Worm (Caenorhabditis elegans) whole organism, L3 larva: ENCODE results near the gene set-3.
A peak's percentile ranks its signal among the peaks of the same experiment; 100 is the strongest.

ENCODE experiments used
- R02D3.7 ChIP-seq: fragments of 150-350 bp; optimal IDR thresholded peaks from 2 replicates; lab custom pipeline; 2014; ENCODE audit warnings: missing biosample characterization, missing genetic modification characterization
- ZK546.5 ChIP-seq: sonication (generic microtip); optimal IDR thresholded peaks from 2 replicates; lab custom pipeline; 2017; ENCODE audit warnings: missing biosample characterization, missing genetic modification characterization
- aly-2 ChIP-seq: fragments of 150-350 bp; optimal IDR thresholded peaks from 2 replicates; lab custom pipeline; 2014; ENCODE audit warnings: missing biosample characterization, missing genetic modification characterization
- ama-1 ChIP-seq: fragments of 150-350 bp; optimal IDR thresholded peaks from 2 replicates; lab custom pipeline; 2018
- ceh-28 ChIP-seq: fragments of 150-350 bp; optimal IDR thresholded peaks from 2 replicates; lab custom pipeline; 2014; ENCODE audit warnings: missing biosample characterization, missing genetic modification reagents, missing genetic modification characterization
- ceh-9 ChIP-seq: sonication (generic microtip); optimal IDR thresholded peaks from 2 replicates; lab custom pipeline; 2018; ENCODE audit warnings: missing biosample characterization, missing genetic modification characterization
- daf-12 ChIP-seq: fragments of 150-350 bp; optimal IDR thresholded peaks from 2 replicates; lab custom pipeline; 2014; ENCODE audit warnings: missing biosample characterization, missing genetic modification reagents, missing genetic modification characterization
- egl-27 ChIP-seq: sonication (generic microtip); optimal IDR thresholded peaks from 4 replicates; lab custom pipeline; 2017; ENCODE audit warnings: missing biosample characterization, missing genetic modification reagents, missing genetic modification characterization
- egl-5 ChIP-seq: fragments of 150-350 bp; optimal IDR thresholded peaks from 2 replicates; lab custom pipeline; 2017; ENCODE audit warnings: missing biosample characterization, missing genetic modification reagents, missing genetic modification characterization, inconsistent platforms
- elt-2 ChIP-seq: sonication (generic microtip); optimal IDR thresholded peaks from 2 replicates; lab custom pipeline; 2016; ENCODE audit warnings: missing genetic modification reagents, mild to moderate bottlenecking, missing genetic modification characterization, missing compliant biosample characterization
- elt-3 ChIP-seq, 3 experiments: fragments of 150-350 bp in 1 of 3; sonication (generic microtip) in 2 of 3; optimal IDR thresholded peaks; 2 replicates in 2 of 3; 4 replicates in 1 of 3; lab custom pipeline; 2014 to 2017; ENCODE audit warnings: missing biosample characterization in 3 of 3, missing genetic modification characterization in 3 of 3
- eor-1 ChIP-seq, 2 experiments: fragments of 150-350 bp; optimal IDR thresholded peaks; 2 replicates each; lab custom pipeline; 2014 to 2018; ENCODE audit warnings: missing biosample characterization in 2 of 2, missing genetic modification characterization in 2 of 2
- fkh-10 ChIP-seq: sonication (generic microtip); optimal IDR thresholded peaks from 2 replicates; lab custom pipeline; 2017; ENCODE audit warnings: missing biosample characterization, missing genetic modification reagents, missing genetic modification characterization
- fkh-2 ChIP-seq: fragments of 150-350 bp; optimal IDR thresholded peaks from 2 replicates; lab custom pipeline; 2014; ENCODE audit warnings: missing biosample characterization, missing genetic modification reagents, missing genetic modification characterization
- fos-1 ChIP-seq: fragments of 150-350 bp; optimal IDR thresholded peaks from 2 replicates; lab custom pipeline; 2014; ENCODE audit warnings: missing biosample characterization, missing genetic modification characterization
- hmg-11 ChIP-seq: sonication (generic microtip); optimal IDR thresholded peaks from 2 replicates; lab custom pipeline; 2016; ENCODE audit warnings: missing genetic modification characterization, missing compliant biosample characterization
- jun-1 ChIP-seq: fragments of 150-350 bp; optimal IDR thresholded peaks from 2 replicates; lab custom pipeline; 2014; ENCODE audit warnings: missing biosample characterization, missing genetic modification reagents, missing genetic modification characterization
- lin-39 ChIP-seq: fragments of 150-350 bp; optimal IDR thresholded peaks from 2 replicates; lab custom pipeline; 2018; ENCODE audit warnings: missing biosample characterization, missing genetic modification reagents, missing genetic modification characterization
- lsy-12 ChIP-seq: sonication (generic microtip); optimal IDR thresholded peaks from 2 replicates; lab custom pipeline; 2016; ENCODE audit warnings: mild to moderate bottlenecking, missing genetic modification characterization, missing compliant biosample characterization
- mdl-1 ChIP-seq: fragments of 150-350 bp; optimal IDR thresholded peaks from 2 replicates; lab custom pipeline; 2014; ENCODE audit warnings: missing biosample characterization, missing genetic modification characterization
- mml-1 ChIP-seq: fragments of 150-350 bp; sonication (generic microtip); optimal IDR thresholded peaks from 3 replicates; lab custom pipeline; 2014; ENCODE audit warnings: missing biosample characterization, missing genetic modification characterization
- nfya-1 ChIP-seq: sonication (generic microtip); optimal IDR thresholded peaks from 2 replicates; lab custom pipeline; 2017; ENCODE audit warnings: missing genetic modification characterization, mild to moderate bottlenecking, missing compliant biosample characterization, antibody characterized with exemption, moderate library complexity; ENCODE audit not compliant: insufficient read depth
- nhr-11 ChIP-seq: fragments of 150-350 bp; optimal IDR thresholded peaks from 2 replicates; lab custom pipeline; 2014; ENCODE audit warnings: missing biosample characterization, missing genetic modification characterization
- nhr-23 ChIP-seq: fragments of 150-350 bp; optimal IDR thresholded peaks from 2 replicates; lab custom pipeline; 2014; ENCODE audit warnings: missing biosample characterization, missing genetic modification reagents, missing genetic modification characterization
- nhr-237 ChIP-seq: fragments of 150-350 bp; optimal IDR thresholded peaks from 2 replicates; lab custom pipeline; 2014; ENCODE audit warnings: missing biosample characterization, missing genetic modification characterization
- nhr-25 ChIP-seq: sonication (generic microtip); optimal IDR thresholded peaks from 2 replicates; lab custom pipeline; 2017; ENCODE audit warnings: missing biosample characterization, missing genetic modification characterization
- nhr-28 ChIP-seq: fragments of 150-350 bp; optimal IDR thresholded peaks from 2 replicates; lab custom pipeline; 2014; ENCODE audit warnings: missing biosample characterization, missing genetic modification characterization
- nhr-43 ChIP-seq: sonication (generic microtip); optimal IDR thresholded peaks from 2 replicates; lab custom pipeline; 2016; ENCODE audit warnings: mild to moderate bottlenecking, missing genetic modification characterization, missing compliant biosample characterization; ENCODE audit not compliant: poor library complexity, severe bottlenecking
- nhr-67 ChIP-seq: fragments of 150-350 bp; optimal IDR thresholded peaks from 2 replicates; lab custom pipeline; 2014; ENCODE audit warnings: missing biosample characterization, missing genetic modification characterization
- nhr-76 ChIP-seq: fragments of 150-350 bp; sonication (generic microtip); optimal IDR thresholded peaks from 5 replicates; lab custom pipeline; 2014; ENCODE audit warnings: missing biosample characterization, missing genetic modification characterization
- nhr-77 ChIP-seq: fragments of 150-350 bp; optimal IDR thresholded peaks from 2 replicates; lab custom pipeline; 2014; ENCODE audit warnings: missing biosample characterization, missing genetic modification characterization
- pha-4 ChIP-seq: fragments of 150-350 bp; optimal IDR thresholded peaks from 2 replicates; lab custom pipeline; 2014; ENCODE audit warnings: missing biosample characterization, missing genetic modification reagents, missing genetic modification characterization
- pqm-1 ChIP-seq: fragments of 150-350 bp; optimal IDR thresholded peaks from 2 replicates; lab custom pipeline; 2017; ENCODE audit warnings: missing biosample characterization, missing genetic modification characterization, inconsistent platforms
- sea-2 ChIP-seq: fragments of 150-350 bp; sonication (generic microtip); optimal IDR thresholded peaks from 4 replicates; lab custom pipeline; 2014; ENCODE audit warnings: missing biosample characterization, missing genetic modification reagents, missing genetic modification characterization
- skn-1 ChIP-seq: fragments of 150-350 bp; optimal IDR thresholded peaks from 2 replicates; lab custom pipeline; 2014; ENCODE audit warnings: missing biosample characterization, missing genetic modification characterization
- snpc-4 ChIP-seq: fragments of 150-350 bp; optimal IDR thresholded peaks from 2 replicates; lab custom pipeline; 2014; ENCODE audit warnings: missing biosample characterization, missing genetic modification characterization
- tbx-2 ChIP-seq: sonication (generic microtip); optimal IDR thresholded peaks from 2 replicates; lab custom pipeline; 2016; ENCODE audit warnings: mild to moderate bottlenecking, missing genetic modification characterization, missing compliant biosample characterization
- unc-62 ChIP-seq: fragments of 150-350 bp; sonication (generic microtip); optimal IDR thresholded peaks from 4 replicates; lab custom pipeline; 2014; ENCODE audit warnings: missing biosample characterization, missing genetic modification reagents, missing genetic modification characterization
- zag-1 ChIP-seq: fragments of 150-350 bp; optimal IDR thresholded peaks from 2 replicates; lab custom pipeline; 2014; ENCODE audit warnings: missing biosample characterization, missing genetic modification characterization
- ztf-11 ChIP-seq: fragments of 150-350 bp; optimal IDR thresholded peaks from 2 replicates; lab custom pipeline; 2014; ENCODE audit warnings: missing biosample characterization, missing genetic modification characterization
- ztf-4 ChIP-seq: fragments of 150-350 bp; optimal IDR thresholded peaks from 2 replicates; lab custom pipeline; 2014; ENCODE audit warnings: missing biosample characterization, missing genetic modification characterization

Gene set-3

DNA sequence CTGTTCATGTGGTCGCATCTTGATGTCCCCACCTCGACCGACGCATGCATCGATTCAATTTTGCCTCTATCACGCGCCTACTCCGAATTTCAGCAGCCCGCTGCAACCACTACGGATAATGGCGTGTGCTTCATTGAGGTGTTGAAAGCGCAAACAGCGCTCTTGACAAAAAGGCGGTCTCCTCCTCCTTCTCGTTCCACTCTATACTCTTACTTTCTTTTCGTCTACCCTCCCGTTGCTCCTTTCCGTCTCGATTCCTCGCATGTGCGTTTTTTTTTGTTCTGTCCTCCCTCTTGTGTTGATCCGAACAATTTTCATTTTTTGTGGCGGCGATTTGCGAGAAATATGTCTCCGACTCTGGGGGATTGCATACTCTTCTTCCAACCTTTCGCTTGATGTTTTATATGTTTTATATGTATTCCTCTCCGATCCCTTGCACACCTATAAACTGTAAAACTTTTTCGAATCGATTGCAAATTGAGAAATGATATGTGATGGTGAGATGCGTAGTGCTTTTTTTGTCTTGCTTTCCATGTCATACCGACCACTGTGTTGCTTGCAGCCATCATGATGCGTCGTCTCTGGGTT lies 8.4 kb upstream of the set-3 start:
- TF ChIP-seq nfya-1 (tag; lab: Kevin White, UChicago), result peak; percentile 3
- TF ChIP-seq pha-4 (tag; lab: Kevin White, UChicago), result peak; percentile 68
- TF ChIP-seq nhr-237, result no peak
- peak; percentile 6 for TF ChIP-seq elt-2 (tag; lab: Kevin White, UChicago)
- TF ChIP-seq hmg-11 (tag; lab: Kevin White, UChicago), result peak; percentile 28
- peak; percentile 6 for TF ChIP-seq unc-62
- no peak for TF ChIP-seq ztf-4

DNA sequence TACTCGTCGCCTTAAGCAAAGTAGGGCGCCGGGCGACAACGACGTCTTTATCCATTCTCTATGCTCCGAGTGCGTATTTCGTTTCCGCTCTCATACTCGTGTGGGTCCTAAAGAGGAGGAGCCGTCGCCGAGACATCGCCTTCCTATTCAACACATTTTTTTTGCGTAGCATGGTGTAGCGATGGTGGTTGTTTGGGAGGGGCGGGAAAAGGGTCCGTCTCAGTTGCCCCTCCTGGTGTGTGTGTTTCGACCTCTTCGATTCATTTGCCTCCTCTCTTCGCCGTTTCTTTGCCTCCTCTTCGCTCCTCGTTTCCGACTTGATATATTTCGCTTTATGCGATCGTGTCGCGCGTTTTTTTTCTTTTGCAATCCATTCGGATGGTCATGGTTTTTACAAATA lies 7.4 kb upstream of the set-3 start:
- TF ChIP-seq egl-27 (tag; lab: Kevin White, UChicago) (no peak), fkh-10 (GFP tag; lab: Kevin White, UChicago) (peak; percentile 22)

DNA sequence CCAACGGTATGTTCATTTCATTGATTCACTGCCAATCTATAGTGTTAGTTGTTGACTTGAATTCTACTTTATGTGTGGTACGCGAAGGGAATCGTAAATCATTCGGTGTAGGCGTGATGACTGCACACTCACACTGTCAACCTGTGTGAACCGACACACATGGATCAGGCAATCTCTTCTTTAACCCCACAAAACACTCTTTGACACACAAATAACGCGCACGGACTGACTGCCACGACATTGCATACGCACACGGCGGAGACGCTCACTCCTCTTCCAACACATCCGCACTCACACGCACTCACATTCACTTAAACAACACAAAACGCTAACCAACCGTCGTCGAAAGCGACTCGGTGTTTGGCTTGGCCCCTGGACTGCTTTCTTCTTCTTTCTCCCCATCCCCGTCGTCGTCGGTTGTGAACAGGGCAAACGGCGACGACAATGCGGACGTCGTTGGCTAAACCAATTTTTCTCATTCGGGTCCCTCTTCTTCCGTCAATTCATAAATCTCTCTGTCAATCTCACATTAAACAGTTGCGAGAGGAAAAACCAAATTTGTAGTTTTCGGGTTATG lies 5.8 kb upstream of the set-3 start:
- TF ChIP-seq tbx-2, result no peak
- peak; percentile 60 for TF ChIP-seq lin-39 (tag; lab: Kevin White, UChicago)
- peak; percentile 15 for TF ChIP-seq nhr-23 (tag; lab: Kevin White, UChicago)
- TF ChIP-seq nfya-1 (tag; lab: Kevin White, UChicago), result peak; percentile 15
- TF ChIP-seq, all 47 proteins: peak for 3

DNA sequence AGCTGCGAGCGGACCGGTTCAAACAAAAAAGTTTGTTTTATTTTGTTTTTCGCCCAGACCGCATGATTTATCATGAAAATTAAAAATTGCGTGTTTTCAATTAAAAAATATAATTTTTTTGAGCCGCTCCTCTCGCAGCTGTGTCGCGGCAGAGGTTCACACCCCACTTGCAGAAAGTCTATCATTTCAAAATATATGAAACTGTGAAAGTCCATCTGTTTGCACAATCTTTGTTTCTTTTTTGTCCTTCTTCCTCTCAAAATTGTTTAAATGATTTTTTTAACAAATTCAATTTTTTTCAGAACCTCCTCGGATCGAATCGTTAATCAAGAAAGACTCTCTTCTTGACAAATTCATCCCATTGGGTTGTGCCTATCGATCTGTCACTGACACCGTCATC lies 5.2 kb upstream of the set-3 start, which contains the start of gene tlk-1:
Gene tlk-1 (plus strand): TSS at position 301 of the 400 bp plus-strand sequence.
- TF ChIP-seq pha-4 (tag; lab: Kevin White, UChicago) (no peak), daf-12 (tag; lab: Kevin White, UChicago) (no peak), zag-1 (tag; lab: Kevin White, UChicago) (no peak), nhr-25 (tag; lab: Kevin White, UChicago) (no peak), mml-1 (tag; lab: Kevin White, UChicago) (no peak), ZK546.5 (tag; lab: Kevin White, UChicago) (no peak)

DNA sequence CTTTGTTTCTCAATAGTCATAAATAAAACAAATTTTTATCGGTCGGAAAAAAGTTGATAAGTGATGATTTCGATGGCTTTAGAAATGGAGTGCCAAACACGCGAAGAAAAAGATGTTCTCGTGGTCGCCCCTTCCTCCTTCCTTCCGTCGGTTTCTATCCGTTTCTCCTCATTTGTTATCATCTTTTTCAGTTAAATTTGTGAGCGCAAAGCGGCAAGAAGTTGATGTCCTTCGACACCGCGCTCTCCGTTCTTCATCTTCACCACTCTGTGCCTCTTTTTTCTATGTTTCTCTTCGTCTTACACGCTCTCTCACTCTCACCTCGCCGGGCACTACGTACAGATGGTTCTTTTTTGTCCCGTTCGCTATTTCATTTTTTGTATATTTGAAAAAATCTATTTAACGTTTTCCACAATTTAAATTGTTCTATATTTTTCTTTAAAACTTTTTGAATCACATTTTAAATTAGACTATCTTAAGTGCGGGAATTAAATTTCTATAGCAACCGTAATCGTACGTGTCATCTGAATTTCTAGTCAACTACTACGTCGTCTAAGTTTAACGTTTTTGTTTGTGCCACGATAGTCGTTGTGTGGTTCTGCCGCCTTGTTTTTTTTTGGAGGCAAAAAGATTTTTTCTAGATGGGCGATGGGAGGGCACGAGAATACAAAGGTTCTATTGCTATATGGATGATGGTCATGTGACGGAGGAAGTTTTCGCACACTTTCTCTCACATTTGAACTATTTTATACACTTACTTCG lies 4.4 kb upstream of the set-3 start:
- TF ChIP-seq ceh-9 (tag; lab: Kevin White, UChicago) (no peak), fos-1 (no peak), mml-1 (tag; lab: Kevin White, UChicago) (no peak), nhr-77 (tag; lab: Kevin White, UChicago) (no peak), ztf-11 (no peak), elt-2 (tag; lab: Kevin White, UChicago) (peak; percentile 7), snpc-4 (tag; lab: Kevin White, UChicago) (no peak), ceh-28 (tag; lab: Kevin White, UChicago) (no peak), jun-1 (tag; lab: Kevin White, UChicago) (no peak), sea-2 (no peak), nhr-67 (tag; lab: Kevin White, UChicago) (no peak), lin-39 (tag; lab: Kevin White, UChicago) (peak; percentile 20), pha-4 (tag; lab: Kevin White, UChicago) (no peak), nhr-11 (tag; lab: Kevin White, UChicago) (no peak), nhr-237 (no peak), egl-5 (tag; lab: Kevin White, UChicago) (no peak), skn-1 (tag; lab: Kevin White, UChicago) (no peak), hmg-11 (tag; lab: Kevin White, UChicago) (peak; percentile 16), elt-3 (tag; optimal IDR thresholded peaks at IDR 0.05; lab: Kevin White, UChicago) (no peak), ZK546.5 (tag; lab: Kevin White, UChicago) (no peak), pqm-1 (tag; lab: Kevin White, UChicago) (no peak), ama-1 (lab: Kevin White, UChicago) (peak; percentile 34), mdl-1 (tag; lab: Kevin White, UChicago) (no peak), ztf-4 (no peak), eor-1 (tag; optimal IDR thresholded peaks at IDR 0.05; lab: Kevin White, UChicago) (no peak), zag-1 (tag; lab: Kevin White, UChicago) (no peak), nhr-28 (tag; lab: Kevin White, UChicago) (no peak), lsy-12 (tag; lab: Kevin White, UChicago) (no peak), tbx-2 (no peak), nhr-43 (tag; lab: Kevin White, UChicago) (no peak), aly-2 (tag; lab: Kevin White, UChicago) (no peak), egl-27 (tag; lab: Kevin White, UChicago) (no peak), fkh-2 (tag; lab: Kevin White, UChicago) (no peak), daf-12 (tag; lab: Kevin White, UChicago) (no peak), nhr-76 (tag; lab: Kevin White, UChicago) (no peak), R02D3.7 (tag; lab: Kevin White, UChicago) (no peak)
